Fruit fly (Drosophila melanogaster): ENCODE measurements around the gene CG14316.

The CG14316 gene

dm6 chr3R:18164052-18164722, 12.3 kb downstream of the CG14316 start, which contains the start of the genes CG7218 and Cbp20 (continued):
- TF ChIP-seq CG7963 (GFP tag; IDR thresholded peaks at IDR 0.05; ENCODE audit: partially characterized antibody) (peak; percentile 65; the same call in 2 of the 3 replicates), CG2889 (GFP tag; IDR thresholded peaks at IDR 0.05) (peak; percentile 73)

- TF ChIP-seq scrt (GFP tag; optimal IDR thresholded peaks at IDR 0.05) (peak; percentile 43), phol (tag; optimal IDR thresholded peaks at IDR 0.05) (peak; percentile 20), Med (GFP tag) (peak; percentile 73), CG4820 (GFP tag; optimal IDR thresholded peaks at IDR 0.05) (no peak), CG11085 (GFP tag; IDR thresholded peaks at IDR 0.05) (no peak), crp (GFP tag; optimal IDR thresholded peaks at IDR 0.05) (peak in 1 of 2 experiments; percentile 20), run (tag; optimal IDR thresholded peaks at IDR 0.05) (no peak), Fer1 (GFP tag; optimal IDR thresholded peaks at IDR 0.05) (peak; percentile 10), trem (tag; optimal IDR thresholded peaks at IDR 0.05) (peak; percentile 27), sens (GFP tag) (peak; percentile 72), Sin3A (optimal IDR thresholded peaks at IDR 0.05) (no peak), CG11723 (GFP tag; optimal IDR thresholded peaks at IDR 0.05) (no peak), Scr (GFP tag; IDR thresholded peaks at IDR 0.05; ENCODE audit: partially characterized antibody) (no peak), bsh (GFP tag; optimal IDR thresholded peaks at IDR 0.05) (no peak), pfk (GFP tag; optimal IDR thresholded peaks at IDR 0.05) (no peak), CG11695 (GFP tag; IDR thresholded peaks at IDR 0.05) (no peak), ems (GFP tag; optimal IDR thresholded peaks at IDR 0.05) (no peak), CG2712 (tag; optimal IDR thresholded peaks at IDR 0.05) (peak; percentile 24), CG16813 (GFP tag; IDR thresholded peaks at IDR 0.05; ENCODE audit: partially characterized antibody) (no peak), CG3847 (GFP tag; IDR thresholded peaks at IDR 0.05) (peak; percentile 28; the same call in 1 of the 2 replicates), MBD-R2 (GFP tag; IDR thresholded peaks at IDR 0.05) (peak; percentile 56), lilli (GFP tag; optimal IDR thresholded peaks at IDR 0.05) (no peak), CG2120 (GFP tag; optimal IDR thresholded peaks at IDR 0.05) (peak; percentile 6), ATbp (GFP tag; optimal IDR thresholded peaks at IDR 0.05) (no peak), chinmo (GFP tag; IDR thresholded peaks at IDR 0.05; ENCODE audit: partially characterized antibody) (peak; percentile 94), Pdp1 (GFP tag; optimal IDR thresholded peaks at IDR 0.05) (peak in 1 of 2 experiments; percentile 94), CG10267 (tag; optimal IDR thresholded peaks at IDR 0.05) (no peak), CG34376 (GFP tag; optimal IDR thresholded peaks at IDR 0.05) (peak; percentile 0), Doc2 (GFP tag; IDR thresholded peaks at IDR 0.05) (no peak), CG13287 (GFP tag; IDR thresholded peaks at IDR 0.05; ENCODE audit: partially characterized antibody) (peak; percentile 18), Nf-YC (tag; optimal IDR thresholded peaks at IDR 0.05) (peak; percentile 27), CG3995 (GFP tag; optimal IDR thresholded peaks at IDR 0.05) (peak; percentile 5), CG12659 (GFP tag; optimal IDR thresholded peaks at IDR 0.05) (peak; percentile 16), CG10543 (GFP tag; optimal IDR thresholded peaks at IDR 0.05) (peak; percentile 40), prd (optimal IDR thresholded peaks at IDR 0.05) (no peak), prd (GFP tag; IDR thresholded peaks at IDR 0.05) (peak; percentile 10; the same call in 1 of the 3 replicates), insv (GFP tag; optimal IDR thresholded peaks at IDR 0.05) (peak in 1 of 2 experiments; percentile 29), Gug (GFP tag; IDR thresholded peaks at IDR 0.05) (peak; percentile 32; the same call in 2 of the 4 replicates), Jarid2 (GFP tag; optimal IDR thresholded peaks at IDR 0.05) (no peak), CG33557 (GFP tag; optimal IDR thresholded peaks at IDR 0.05) (no peak), slou (GFP tag; optimal IDR thresholded peaks at IDR 0.05) (no peak), Six4 (GFP tag; optimal IDR thresholded peaks at IDR 0.05) (peak; percentile 15), Oaz (GFP tag; IDR thresholded peaks at IDR 0.05) (no peak), cg (GFP tag; optimal IDR thresholded peaks at IDR 0.05) (peak; percentile 81), ind (GFP tag; optimal IDR thresholded peaks at IDR 0.05) (no peak)
These were observed 14.4 kb downstream of the CG14316 start for dm6 chr3R:18166261-18166720.

Data from whole organism, embryonic.